Worm (Caenorhabditis elegans): ENCODE measurements around the gene vps-50.

- TF ChIP-seq che-1 (tag; optimal IDR thresholded peaks at IDR 0.05) (no peak), pqm-1 (tag; optimal IDR thresholded peaks at IDR 0.05) (no peak), elt-2 (tag; optimal IDR thresholded peaks at IDR 0.05) (no peak), hlh-8 (tag; optimal IDR thresholded peaks at IDR 0.05) (no peak), F13H6.1 (tag; optimal IDR thresholded peaks at IDR 0.05) (no peak), hlh-15 (tag; optimal IDR thresholded peaks at IDR 0.05) (no peak), rnt-1 (tag; optimal IDR thresholded peaks at IDR 0.05) (no peak), unc-55 (GFP tag; optimal IDR thresholded peaks at IDR 0.05) (no peak), fax-1 (tag; optimal IDR thresholded peaks at IDR 0.05) (no peak)
These were observed 42.2 kb downstream of the vps-50 start, which contains the start of gene cut-6 for ce11 chrIII:10911160-10911559.

Measured in whole organism, late embryonic.